Fruit fly (Drosophila melanogaster) whole organism, embryonic: Measurements from ENCODE around the gene CG16984.
A peak's percentile ranks its signal among the peaks of the same experiment; 100 is the strongest.

ENCODE experiments used
- CG10209 ChIP-seq: fragments of 200-800 bp; sonication (Bioruptor generic); optimal IDR thresholded peaks from 3 replicates; lab custom pipeline; 2017; ENCODE audit warnings: missing biosample characterization, mild to moderate bottlenecking, missing genetic modification characterization, missing genetic modification reagents
- CG10543 ChIP-seq: fragments of 200-800 bp; sonication (Bioruptor generic); optimal IDR thresholded peaks from 3 replicates; lab custom pipeline; 2017; ENCODE audit warnings: missing biosample characterization, mild to moderate bottlenecking, missing genetic modification characterization, moderate library complexity
- CG11247 ChIP-seq: fragments of 200-800 bp; sonication (Bioruptor generic); IDR thresholded peaks from 2 replicates; pipeline ENCODE4 v1.3.6; 2022; ENCODE audit warnings: missing biosample characterization, missing genetic modification characterization
- CG13624 ChIP-seq: fragments of 200-800 bp; sonication (Bioruptor generic); optimal IDR thresholded peaks from 2 replicates; lab custom pipeline; 2016; ENCODE audit warnings: missing biosample characterization, missing genetic modification characterization
- CG15514 ChIP-seq: fragments of 200-800 bp; sonication (Bioruptor generic); optimal IDR thresholded peaks from 3 replicates; lab custom pipeline; 2017; ENCODE audit warnings: missing biosample characterization, missing genetic modification characterization, mild to moderate bottlenecking, moderate library complexity, missing genetic modification reagents
- CG1603 ChIP-seq: fragments of 200-800 bp; sonication (Bioruptor generic); optimal IDR thresholded peaks from 2 replicates; lab custom pipeline; 2019; ENCODE audit warnings: missing biosample characterization, mild to moderate bottlenecking, missing genetic modification characterization, moderate library complexity
- CG16779 ChIP-seq: fragments of 200-800 bp; sonication (Bioruptor generic); IDR thresholded peaks from 2 replicates; pipeline ENCODE4 v1.3.6; 2022; ENCODE audit warnings: missing biosample characterization, missing genetic modification characterization
- CG17359 ChIP-seq: fragments of 200-800 bp; sonication (Bioruptor generic); optimal IDR thresholded peaks from 3 replicates; lab custom pipeline; 2018; ENCODE audit warnings: missing biosample characterization, mild to moderate bottlenecking, missing genetic modification characterization, moderate library complexity
- CG2889 ChIP-seq: fragments of 200-800 bp; sonication (Bioruptor generic); IDR thresholded peaks from 3 replicates; pipeline ENCODE4 v1.3.6; 2022; ENCODE audit warnings: missing biosample characterization, missing genetic modification characterization
- CG30020 ChIP-seq: fragments of 200-800 bp; optimal IDR thresholded peaks from 2 replicates; lab custom pipeline; 2019; ENCODE audit warnings: missing biosample characterization, mild to moderate bottlenecking, missing genetic modification characterization, moderate library complexity
- CG34376 ChIP-seq: fragments of 200-800 bp; sonication (Bioruptor generic); optimal IDR thresholded peaks from 2 replicates; lab custom pipeline; 2018; ENCODE audit warnings: missing biosample characterization, mild to moderate bottlenecking, missing genetic modification characterization
- CG43689 ChIP-seq: fragments of 200-800 bp; sonication (Bioruptor generic); IDR thresholded peaks from 2 replicates; pipeline ENCODE4 v1.3.6; 2022; ENCODE audit warnings: missing biosample characterization, missing genetic modification characterization
- CG4617 ChIP-seq: fragments of 200-800 bp; sonication (Bioruptor generic); optimal IDR thresholded peaks from 3 replicates; lab custom pipeline; 2016; ENCODE audit warnings: missing biosample characterization, missing genetic modification characterization, borderline replicate concordance
- CG4820 ChIP-seq: fragments of 200-800 bp; sonication (Bioruptor generic); optimal IDR thresholded peaks from 3 replicates; lab custom pipeline; 2016; ENCODE audit warnings: missing biosample characterization, missing genetic modification characterization
- CG5180 ChIP-seq: fragments of 200-800 bp; sonication (Bioruptor generic); optimal IDR thresholded peaks from 3 replicates; lab custom pipeline; 2017; ENCODE audit warnings: missing biosample characterization, missing genetic modification characterization, mild to moderate bottlenecking, moderate library complexity, missing genetic modification reagents
- CG6254 ChIP-seq: fragments of 200-800 bp; sonication (Bioruptor generic); optimal IDR thresholded peaks from 3 replicates; lab custom pipeline; 2017; ENCODE audit warnings: mild to moderate bottlenecking, missing biosample characterization, missing genetic modification reagents, missing genetic modification characterization
- CG7556 ChIP-seq: fragments of 200-800 bp; sonication (Bioruptor generic); optimal IDR thresholded peaks from 2 replicates; lab custom pipeline; 2017; ENCODE audit warnings: missing biosample characterization, mild to moderate bottlenecking, missing genetic modification characterization
- CG8388 ChIP-seq: fragments of 200-800 bp; sonication (Bioruptor generic); optimal IDR thresholded peaks from 2 replicates; lab custom pipeline; 2019; ENCODE audit warnings: missing biosample characterization, mild to moderate bottlenecking, missing genetic modification characterization, moderate library complexity
- Dad ChIP-seq: fragments of 200-800 bp; sonication (Bioruptor generic); optimal IDR thresholded peaks from 3 replicates; lab custom pipeline; 2016; ENCODE audit warnings: missing biosample characterization, missing genetic modification characterization
- Lhr ChIP-seq: fragments of 200-800 bp; sonication (Bioruptor generic); optimal IDR thresholded peaks from 3 replicates; lab custom pipeline; 2017; ENCODE audit warnings: mild to moderate bottlenecking, missing biosample characterization, missing genetic modification reagents, missing genetic modification characterization
- MTF-1 ChIP-seq: fragments of 200-800 bp; sonication (Bioruptor generic); optimal IDR thresholded peaks from 2 replicates; lab custom pipeline; 2018; ENCODE audit warnings: missing biosample characterization, mild to moderate bottlenecking, missing genetic modification characterization, borderline replicate concordance
- NC2α ChIP-seq: fragments of 200-800 bp; sonication (Bioruptor generic); optimal IDR thresholded peaks from 2 replicates; lab custom pipeline; 2016; ENCODE audit warnings: missing biosample characterization, missing genetic modification characterization
- NK7.1 ChIP-seq: fragments of 200-800 bp; sonication (Bioruptor generic); optimal IDR thresholded peaks from 3 replicates; lab custom pipeline; 2016; ENCODE audit warnings: missing biosample characterization, missing genetic modification characterization
- Nf-YA ChIP-seq: fragments of 200-800 bp; sonication (Bioruptor generic); IDR thresholded peaks from 2 replicates; pipeline ENCODE4 v1.3.6; 2022; ENCODE audit warnings: missing biosample characterization, missing genetic modification characterization
- Six4 ChIP-seq: fragments of 200-800 bp; sonication (Bioruptor generic); optimal IDR thresholded peaks from 2 replicates; lab custom pipeline; 2016; ENCODE audit warnings: missing biosample characterization, missing genetic modification characterization
- Tbp ChIP-seq: fragments of >200 bp; optimal IDR thresholded peaks from 2 replicates; lab custom pipeline; 2018; ENCODE audit warnings: missing biosample characterization, missing genetic modification characterization
- Usf ChIP-seq: fragments of 200-800 bp; sonication (Bioruptor generic); optimal IDR thresholded peaks from 2 replicates; lab custom pipeline; 2017; ENCODE audit warnings: missing genotype, missing biosample characterization, missing genetic modification characterization
- Vsx1 ChIP-seq: fragments of 200-800 bp; sonication (Bioruptor generic); optimal IDR thresholded peaks from 2 replicates; lab custom pipeline; 2017; ENCODE audit warnings: missing biosample characterization, mild to moderate bottlenecking, missing genetic modification characterization, missing genetic modification reagents
- ase ChIP-seq: fragments of 200-800 bp; sonication (Bioruptor generic); IDR thresholded peaks from 3 replicates; pipeline ENCODE4 v1.3.6; 2022; ENCODE audit warnings: missing biosample characterization, missing genetic modification characterization
- btn ChIP-seq: fragments of 200-800 bp; sonication (Bioruptor generic); optimal IDR thresholded peaks from 2 replicates; lab custom pipeline; 2016; ENCODE audit warnings: missing biosample characterization, missing genetic modification characterization
- ci ChIP-seq: fragments of 200-800 bp; sonication (Bioruptor generic); IDR thresholded peaks from 3 replicates; pipeline ENCODE4 v1.3.6; 2022; ENCODE audit warnings: missing biosample characterization, missing genetic modification characterization
- crol ChIP-seq: fragments of 200-800 bp; sonication (Bioruptor generic); IDR thresholded peaks from 2 replicates; pipeline ENCODE4 v1.3.6; 2022; ENCODE audit warnings: missing biosample characterization, missing genetic modification characterization
- danr ChIP-seq: fragments of 200-800 bp; sonication (Bioruptor generic); IDR thresholded peaks from 2 replicates; pipeline ENCODE4 v1.3.6; 2022; ENCODE audit warnings: missing biosample characterization, missing genetic modification characterization
- gcm2 ChIP-seq: fragments of 200-800 bp; sonication (Bioruptor generic); optimal IDR thresholded peaks from 2 replicates; lab custom pipeline; 2016; ENCODE audit warnings: missing biosample characterization, missing genetic modification characterization
- gfzf ChIP-seq: fragments of 200-800 bp; sonication (Bioruptor generic); optimal IDR thresholded peaks from 2 replicates; lab custom pipeline; 2016; ENCODE audit warnings: missing biosample characterization, mild to moderate bottlenecking, missing genetic modification characterization, moderate library complexity
- grn ChIP-seq: fragments of 200-800 bp; sonication (Bioruptor generic); optimal IDR thresholded peaks from 3 replicates; lab custom pipeline; 2017; ENCODE audit warnings: missing biosample characterization, missing genetic modification characterization
- hb ChIP-seq: fragments of 200-800 bp; sonication (Bioruptor generic); IDR thresholded peaks from 3 replicates; pipeline ENCODE4 v1.3.6; 2022; ENCODE audit warnings: missing biosample characterization, missing genetic modification characterization; ENCODE audit not compliant: partially characterized antibody
- jing ChIP-seq: fragments of 200-800 bp; sonication (Bioruptor generic); optimal IDR thresholded peaks from 2 replicates; lab custom pipeline; 2018; ENCODE audit warnings: missing biosample characterization, mild to moderate bottlenecking, missing genetic modification characterization
- mirr ChIP-seq: fragments of 200-800 bp; sonication (Bioruptor generic); optimal IDR thresholded peaks from 3 replicates; lab custom pipeline; 2018; ENCODE audit warnings: missing biosample characterization, mild to moderate bottlenecking, missing genetic modification characterization
- nom ChIP-seq: fragments of 200-800 bp; sonication (Bioruptor generic); optimal IDR thresholded peaks from 2 replicates; lab custom pipeline; 2017; ENCODE audit warnings: missing biosample characterization, missing genetic modification characterization, mild to moderate bottlenecking, moderate library complexity, missing genetic modification reagents
- pfk ChIP-seq: fragments of 200-800 bp; sonication (Bioruptor generic); optimal IDR thresholded peaks from 2 replicates; lab custom pipeline; 2018; ENCODE audit warnings: missing biosample characterization, mild to moderate bottlenecking, missing genetic modification characterization, moderate library complexity
- prd ChIP-seq, 3 experiments: fragments of >200 bp in 2 of 3; fragments of 200-800 bp in 1 of 3; sonication (Bioruptor generic) in 1 of 3; optimal IDR thresholded peaks in 2 of 3; IDR thresholded peaks in 1 of 3; 2 replicates in 2 of 3; 3 replicates in 1 of 3; pipeline versions ENCODE4 v1.3.6 to Lab custom; 2017 to 2022; ENCODE audit warnings: missing biosample characterization in 1 of 3, missing genetic modification characterization in 1 of 3
- ro ChIP-seq: fragments of 200-800 bp; sonication (Bioruptor generic); IDR thresholded peaks from 2 replicates; pipeline ENCODE4 v1.3.6; 2022; ENCODE audit warnings: missing biosample characterization, missing genetic modification characterization
- sd ChIP-seq: fragments of 200-800 bp; sonication (Bioruptor generic); optimal IDR thresholded peaks from 3 replicates; lab custom pipeline; 2018; ENCODE audit warnings: missing biosample characterization, mild to moderate bottlenecking, missing genetic modification characterization, moderate library complexity
- sens ChIP-seq: fragments of 200-800 bp; sonication (Bioruptor generic); peaks from one replicate; lab custom pipeline; 2016; ENCODE audit warnings: missing biosample characterization, missing genetic modification characterization
- trem ChIP-seq: fragments of 200-800 bp; optimal IDR thresholded peaks from 3 replicates; lab custom pipeline; 2019; ENCODE audit warnings: missing biosample characterization, mild to moderate bottlenecking, missing genetic modification characterization, moderate library complexity
- vfl ChIP-seq: fragments of 200-800 bp; sonication (Bioruptor generic); optimal IDR thresholded peaks from 2 replicates; lab custom pipeline; 2016; ENCODE audit warnings: missing biosample characterization, missing genetic modification characterization
- vnd ChIP-seq: fragments of 200-800 bp; sonication (Bioruptor generic); IDR thresholded peaks from 3 replicates; pipeline ENCODE4 v1.3.6; 2022; ENCODE audit warnings: missing biosample characterization, missing genetic modification characterization; ENCODE audit not compliant: partially characterized antibody
- wor ChIP-seq: fragments of 200-800 bp; sonication (Bioruptor generic); IDR thresholded peaks from 2 replicates; pipeline ENCODE4 v1.3.6; 2022; ENCODE audit warnings: missing biosample characterization, missing genetic modification characterization
- zen2 ChIP-seq: fragments of 200-800 bp; sonication (Bioruptor generic); IDR thresholded peaks from 3 replicates; pipeline ENCODE4 v1.3.6; 2022; ENCODE audit warnings: missing biosample characterization, missing genetic modification characterization; ENCODE audit not compliant: partially characterized antibody

The CG16984 gene

DNA sequence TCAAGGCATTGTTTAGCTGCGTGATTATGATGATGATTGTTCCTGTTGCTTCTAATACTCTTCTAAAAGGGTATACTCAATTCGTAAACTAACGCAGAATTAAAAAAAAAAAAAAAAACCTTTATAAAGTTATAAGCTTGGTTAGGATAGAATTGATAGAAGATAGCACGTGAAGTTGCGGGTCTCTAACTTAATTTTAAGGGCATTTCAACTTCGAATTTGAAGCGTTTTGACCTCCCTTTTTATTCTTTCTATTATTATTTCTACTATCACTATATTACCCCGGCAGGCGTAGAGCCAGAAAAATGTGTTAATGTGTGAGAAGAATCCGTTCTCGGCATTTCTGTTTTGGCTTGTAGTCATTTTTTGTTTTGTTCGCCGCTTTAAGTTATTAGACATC is 16.8 kb upstream of the CG16984 start (continued):
- TF ChIP-seq MTF-1 (no peak), CG30020 (tag; lab: Kevin White, UChicago) (peak; percentile 10), CG17359 (tag; lab: Kevin White, UChicago) (peak; percentile 76), grn (GFP tag; lab: Kevin White, UChicago) (no peak), CG1603 (no peak), Nf-YA (GFP tag; lab: Robert Waterston, UW) (no peak), CG10543 (GFP tag; lab: Kevin White, UChicago) (no peak), vnd (GFP tag; lab: Robert Waterston, UW) (no peak), trem (tag; lab: Kevin White, UChicago) (peak; percentile 44), Six4 (peak; percentile 51), gfzf (GFP tag; lab: Kevin White, UChicago) (no peak), CG16779 (GFP tag; lab: Robert Waterston, UW) (0 out of 2 replicates have a peak, but pooled peaks have one; percentile 26), gcm2 (GFP tag; lab: Kevin White, UChicago) (no peak), CG2889 (GFP tag; lab: Robert Waterston, UW) (no peak), Usf (GFP tag; lab: Kevin White, UChicago) (peak; percentile 19), ase (no peak), sd (tag; lab: Kevin White, UChicago) (peak; percentile 48), btn (GFP tag; lab: Kevin White, UChicago) (no peak), CG43689 (GFP tag; lab: Robert Waterston, UW) (no peak), CG4617 (no peak), vfl (GFP tag; lab: Kevin White, UChicago) (no peak), NK7.1 (no peak), nom (no peak), CG10209 (GFP tag; lab: Kevin White, UChicago) (peak; percentile 47), CG34376 (GFP tag; lab: Kevin White, UChicago) (no peak), mirr (GFP tag; lab: Kevin White, UChicago) (no peak), jing (GFP tag; lab: Kevin White, UChicago) (no peak), CG7556 (GFP tag; lab: Kevin White, UChicago) (peak; percentile 60), wor (peak; percentile 53; the same call in 1 of the 2 replicates), danr (no peak), CG6254 (peak; percentile 57), sens (GFP tag; lab: Kevin White, UChicago) (peak; percentile 94), Tbp (no peak), CG13624 (peak; percentile 46), prd (optimal IDR thresholded peaks at IDR 0.05; lab: Kevin White, UChicago) (no peak), prd (GFP tag; IDR thresholded peaks at IDR 0.05; lab: Robert Waterston, UW) (peak; percentile 47; the same call in 2 of the 3 replicates), ro (GFP tag; lab: Robert Waterston, UW) (peak; percentile 38; the same call in 1 of the 2 replicates), ci (GFP tag; lab: Robert Waterston, UW) (peak; percentile 75), Dad (GFP tag; lab: Kevin White, UChicago) (peak; percentile 33), Lhr (GFP tag; lab: Kevin White, UChicago) (peak; percentile 18), Vsx1 (peak; percentile 10), hb (GFP tag; lab: Robert Waterston, UW) (no peak), NC2α (GFP tag; lab: Kevin White, UChicago) (peak; percentile 0), zen2 (no peak), CG5180 (GFP tag; lab: Kevin White, UChicago) (peak; percentile 4), CG15514 (peak; percentile 22), crol (GFP tag; lab: Robert Waterston, UW) (no peak), CG8388 (peak; percentile 64), CG11247 (GFP tag; lab: Robert Waterston, UW) (peak; percentile 56), pfk (no peak), CG4820 (GFP tag; lab: Kevin White, UChicago) (peak; percentile 30)
